Worm (Caenorhabditis elegans) whole organism, mixed stage, embryonic: ENCODE data around the gene T28A8.8.

Experiments
- blmp-1 ChIP-seq: fragments of 150-350 bp; optimal IDR thresholded peaks from 2 replicates; lab custom pipeline; 2014; ENCODE audit warnings: missing biosample characterization, missing genetic modification characterization
- ceh-83 ChIP-seq: fragments of 200-800 bp; sonication (Bioruptor generic); optimal IDR thresholded peaks from 2 replicates; lab custom pipeline; 2018; ENCODE audit warnings: mild to moderate bottlenecking, missing genetic modification characterization, missing compliant biosample characterization
- ces-1 ChIP-seq: fragments of 150-350 bp; optimal IDR thresholded peaks from 2 replicates; lab custom pipeline; 2014; ENCODE audit warnings: missing biosample characterization, missing genetic modification reagents, missing genetic modification characterization
- cnd-1 ChIP-seq: fragments of 200-800 bp; sonication (Bioruptor generic); optimal IDR thresholded peaks from 2 replicates; lab custom pipeline; 2018; ENCODE audit warnings: mild to moderate bottlenecking, missing genetic modification characterization, missing compliant biosample characterization
- drap-1 ChIP-seq: fragments of 200-800 bp; sonication (Bioruptor generic); optimal IDR thresholded peaks from 3 replicates; lab custom pipeline; 2018; ENCODE audit warnings: mild to moderate bottlenecking, missing genetic modification characterization, missing compliant biosample characterization
- elt-3 ChIP-seq: fragments of 150-350 bp; optimal IDR thresholded peaks from 2 replicates; lab custom pipeline; 2014; ENCODE audit warnings: missing biosample characterization, missing genetic modification characterization
- ham-2 ChIP-seq: fragments of 200-800 bp; sonication (Bioruptor generic); optimal IDR thresholded peaks from 2 replicates; lab custom pipeline; 2018; ENCODE audit warnings: mild to moderate bottlenecking, missing genetic modification characterization, missing compliant biosample characterization
- hlh-1 ChIP-seq: fragments of 150-350 bp; optimal IDR thresholded peaks from 2 replicates; lab custom pipeline; 2014; ENCODE audit warnings: missing biosample characterization, missing genetic modification reagents, missing genetic modification characterization
- mab-5 ChIP-seq: fragments of 150-350 bp; optimal IDR thresholded peaks from 2 replicates; lab custom pipeline; 2014; ENCODE audit warnings: missing biosample characterization, missing genetic modification characterization
- mep-1 ChIP-seq: fragments of 150-350 bp; optimal IDR thresholded peaks from 2 replicates; lab custom pipeline; 2017; ENCODE audit warnings: missing biosample characterization, missing genetic modification reagents, missing genetic modification characterization, inconsistent platforms
- mls-2 ChIP-seq: sonication (generic microtip); optimal IDR thresholded peaks from 2 replicates; lab custom pipeline; 2016; ENCODE audit warnings: mild to moderate bottlenecking, missing genetic modification characterization, moderate library complexity, missing compliant biosample characterization
- nhr-76 ChIP-seq: sonication (generic microtip); optimal IDR thresholded peaks from 2 replicates; lab custom pipeline; 2017; ENCODE audit warnings: missing biosample characterization, missing genetic modification characterization
- snpc-4 ChIP-seq: fragments of 150-350 bp; optimal IDR thresholded peaks from 2 replicates; lab custom pipeline; 2014; ENCODE audit warnings: missing biosample characterization, missing genetic modification characterization
- sptf-1 ChIP-seq: sonication (generic microtip); optimal IDR thresholded peaks from 2 replicates; lab custom pipeline; 2017; ENCODE audit warnings: mild to moderate bottlenecking, missing genetic modification characterization, moderate library complexity, missing compliant biosample characterization
- unc-120 ChIP-seq: sonication (generic microtip); optimal IDR thresholded peaks from 2 replicates; lab custom pipeline; 2017; ENCODE audit warnings: missing genetic modification characterization, missing compliant biosample characterization; ENCODE audit not compliant: poor library complexity, severe bottlenecking
- unc-39 ChIP-seq: fragments of 150-350 bp; optimal IDR thresholded peaks from 2 replicates; lab custom pipeline; 2014; ENCODE audit warnings: missing biosample characterization, missing genetic modification characterization
- unc-62 ChIP-seq: fragments of 150-350 bp; optimal IDR thresholded peaks from 2 replicates; lab custom pipeline; 2014; ENCODE audit warnings: missing biosample characterization, missing genetic modification reagents, missing genetic modification characterization
- zip-8 ChIP-seq: fragments of 150-350 bp; optimal IDR thresholded peaks from 2 replicates; lab custom pipeline; 2014; ENCODE audit warnings: missing biosample characterization, missing genetic modification characterization
- ztf-11 ChIP-seq: fragments of 150-350 bp; optimal IDR thresholded peaks from 2 replicates; lab custom pipeline; 2014; ENCODE audit warnings: missing biosample characterization, missing genetic modification characterization

The T28A8.8 gene

ce11 chrIII:13546537-13546936, 43.9 kb downstream of the T28A8.8 start, which contains the start of gene Y76A2B.4:
Gene Y76A2B.4, minus strand, starts transcription at chrIII:13546777.
- TF ChIP-seq unc-62 (GFP tag; lab: Kevin White, UChicago) (no peak), drap-1 (GFP tag; lab: Kevin White, UChicago) (no peak), ces-1 (GFP tag; lab: Kevin White, UChicago) (no peak), sptf-1 (tag; lab: Kevin White, UChicago) (no peak), blmp-1 (no peak), ztf-11 (no peak), ham-2 (no peak), nhr-76 (no peak), mab-5 (tag; lab: Kevin White, UChicago) (no peak), unc-39 (tag; lab: Kevin White, UChicago) (no peak), mep-1 (tag; lab: Kevin White, UChicago) (no peak), ceh-83 (GFP tag; lab: Kevin White, UChicago) (no peak), elt-3 (tag; lab: Kevin White, UChicago) (no peak), mls-2 (tag; lab: Kevin White, UChicago) (no peak)
- TF ChIP-seq, all 35 proteins: peak for 0

- TF ChIP-seq unc-120 (tag; lab: Kevin White, UChicago) (peak; percentile 8), ces-1 (GFP tag; lab: Kevin White, UChicago) (peak; percentile 29), snpc-4 (tag; lab: Kevin White, UChicago) (no peak), mab-5 (tag; lab: Kevin White, UChicago) (no peak), unc-62 (GFP tag; lab: Kevin White, UChicago) (peak; percentile 94)
These were observed 46.4 kb downstream of the T28A8.8 start, which contains the start of gene mmad-1 for ce11 chrIII:13548982-13549381. Gene mmad-1, minus strand, starts transcription at chrIII:13549005.

ce11 chrIII:13549960-13550359, 47.3 kb downstream of the T28A8.8 start:
- TF ChIP-seq hlh-1 (tag; lab: Kevin White, UChicago): peak; percentile 56
- no peak for TF ChIP-seq cnd-1 (tag; lab: Kevin White, UChicago)
- TF ChIP-seq zip-8 (tag; lab: Kevin White, UChicago): no peak
- TF ChIP-seq ham-2: no peak
- TF ChIP-seq mep-1 (tag; lab: Kevin White, UChicago): no peak
- no peak for TF ChIP-seq elt-3 (tag; lab: Kevin White, UChicago)
- TF ChIP-seq, all 35 proteins: peak for 1
